Fruit fly (Drosophila melanogaster): Measurements from ENCODE around the gene RfC4.

RfC4 gene

dm6 chr3L:4157852-4158251 lies 22.0 kb upstream of the RfC4 start:
- no peak for TF ChIP-seq CrebA (GFP tag; optimal IDR thresholded peaks at IDR 0.05; ENCODE audit: borderline replicate concordance)
- TF ChIP-seq lola (GFP tag; optimal IDR thresholded peaks at IDR 0.05) = no peak
- TF ChIP-seq brk (GFP tag; optimal IDR thresholded peaks at IDR 0.05) = no peak
- no peak for TF ChIP-seq HLH106 (tag; optimal IDR thresholded peaks at IDR 0.05)
- TF ChIP-seq Mio (GFP tag; optimal IDR thresholded peaks at IDR 0.05) = no peak
- no peak for TF ChIP-seq fru (GFP tag; optimal IDR thresholded peaks at IDR 0.05)
- no peak for TF ChIP-seq Hr83 (GFP tag; optimal IDR thresholded peaks at IDR 0.05; ENCODE audit: poor library complexity, severe bottlenecking)
- TF ChIP-seq Rel (GFP tag; optimal IDR thresholded peaks at IDR 0.05) = no peak
- TF ChIP-seq Rel (tag; optimal IDR thresholded peaks at IDR 0.05) = no peak
- no peak for TF ChIP-seq tai (GFP tag; optimal IDR thresholded peaks at IDR 0.05)
- no peak for TF ChIP-seq Jra (GFP tag; optimal IDR thresholded peaks at IDR 0.05)
- no peak for TF ChIP-seq dsf (GFP tag; optimal IDR thresholded peaks at IDR 0.05; ENCODE audit: borderline replicate concordance)
- no peak for TF ChIP-seq Hnf4 (GFP tag; optimal IDR thresholded peaks at IDR 0.05)
- TF ChIP-seq sage (GFP tag; optimal IDR thresholded peaks at IDR 0.05) = no peak
- TF ChIP-seq ey (GFP tag; optimal IDR thresholded peaks at IDR 0.05) = no peak
- TF ChIP-seq foxo (GFP tag; optimal IDR thresholded peaks at IDR 0.05) = no peak
- no peak for TF ChIP-seq h (GFP tag; optimal IDR thresholded peaks at IDR 0.05)
- no peak for TF ChIP-seq br (GFP tag; optimal IDR thresholded peaks at IDR 0.05)

- peak; percentile 13 for TF ChIP-seq jim (GFP tag; optimal IDR thresholded peaks at IDR 0.05)
- TF ChIP-seq Rel (GFP tag; optimal IDR thresholded peaks at IDR 0.05) = no peak
- peak; percentile 93 for TF ChIP-seq Rel (tag; optimal IDR thresholded peaks at IDR 0.05)
- no peak for TF ChIP-seq Hnf4 (GFP tag; optimal IDR thresholded peaks at IDR 0.05)
- TF ChIP-seq Myc (optimal IDR thresholded peaks at IDR 0.05) = no peak
- no peak for TF ChIP-seq Dfd (GFP tag; optimal IDR thresholded peaks at IDR 0.05)
- no peak for TF ChIP-seq Jra (GFP tag; optimal IDR thresholded peaks at IDR 0.05)
- no peak for TF ChIP-seq GATAd (GFP tag; optimal IDR thresholded peaks at IDR 0.05)
- no peak for TF ChIP-seq brk (GFP tag; optimal IDR thresholded peaks at IDR 0.05)
- peak; percentile 35 for TF ChIP-seq Dif (GFP tag; optimal IDR thresholded peaks at IDR 0.05; ENCODE audit: partially characterized antibody)
- TF ChIP-seq woc (GFP tag; optimal IDR thresholded peaks at IDR 0.05) = no peak
- peak; percentile 20 for TF ChIP-seq h (GFP tag; optimal IDR thresholded peaks at IDR 0.05)
- TF ChIP-seq rgr (GFP tag; optimal IDR thresholded peaks at IDR 0.05) = no peak
- TF ChIP-seq Hr83 (GFP tag; optimal IDR thresholded peaks at IDR 0.05; ENCODE audit: poor library complexity, severe bottlenecking) = no peak
- no peak for TF ChIP-seq CG9705 (GFP tag; optimal IDR thresholded peaks at IDR 0.05)
- TF ChIP-seq usp (GFP tag; optimal IDR thresholded peaks at IDR 0.05) = no peak
- peak; percentile 24 for TF ChIP-seq fru (GFP tag; optimal IDR thresholded peaks at IDR 0.05)
- no peak for TF ChIP-seq HLH106 (tag; optimal IDR thresholded peaks at IDR 0.05)
- TF ChIP-seq dl (GFP tag; optimal IDR thresholded peaks at IDR 0.05; ENCODE audit: insufficient read depth in 1 of 2, partially characterized antibody in 2 of 2) = peak in 1 of 2 experiments; percentile 44
- no peak for TF ChIP-seq sv (GFP tag; optimal IDR thresholded peaks at IDR 0.05)
- peak; percentile 9 for TF ChIP-seq br (GFP tag; optimal IDR thresholded peaks at IDR 0.05)
- no peak for TF ChIP-seq Hr78 (GFP tag; optimal IDR thresholded peaks at IDR 0.05)
- TF ChIP-seq Abd-B (GFP tag; optimal IDR thresholded peaks at IDR 0.05) = no peak
- TF ChIP-seq Sp1 (GFP tag; optimal IDR thresholded peaks at IDR 0.05) = no peak
- TF ChIP-seq Vsx2 (GFP tag; optimal IDR thresholded peaks at IDR 0.05; ENCODE audit: partially characterized antibody) = peak; percentile 10
- no peak for TF ChIP-seq tai (GFP tag; optimal IDR thresholded peaks at IDR 0.05)
Measured at dm6 chr3L:4148406-4148975, 12.7 kb upstream of the RfC4 start, which contains the start of gene CG1299. CG1299 (plus strand) TSS chr3L:4148696.

- TF ChIP-seq Rel (GFP tag; optimal IDR thresholded peaks at IDR 0.05) (no peak), Rel (tag; optimal IDR thresholded peaks at IDR 0.05) (peak; percentile 76), woc (GFP tag; optimal IDR thresholded peaks at IDR 0.05) (no peak)
Measured at dm6 chr3L:4145229-4145628, 9.4 kb upstream of the RfC4 start.

- TF ChIP-seq jim (GFP tag; optimal IDR thresholded peaks at IDR 0.05) (no peak), Abd-B (GFP tag; optimal IDR thresholded peaks at IDR 0.05) (no peak), CG32264 (GFP tag; optimal IDR thresholded peaks at IDR 0.05) (no peak), psq (GFP tag; optimal IDR thresholded peaks at IDR 0.05) (no peak), Dif (GFP tag; optimal IDR thresholded peaks at IDR 0.05; ENCODE audit: partially characterized antibody) (no peak), HLH106 (tag; optimal IDR thresholded peaks at IDR 0.05) (no peak), dsf (GFP tag; optimal IDR thresholded peaks at IDR 0.05; ENCODE audit: borderline replicate concordance) (no peak), br (GFP tag; optimal IDR thresholded peaks at IDR 0.05) (no peak), rgr (GFP tag; optimal IDR thresholded peaks at IDR 0.05) (no peak), Vsx2 (GFP tag; optimal IDR thresholded peaks at IDR 0.05; ENCODE audit: partially characterized antibody) (no peak), h (GFP tag; optimal IDR thresholded peaks at IDR 0.05) (no peak)
Measured at dm6 chr3L:4142064-4142463, 6.2 kb upstream of the RfC4 start, which contains the start of gene CG32260. CG32260 (plus strand) TSS chr3L:4142364.
